Worm (Caenorhabditis elegans): ENCODE results near the gene unc-45.

Gene unc-45

ce11 chrIII:535266-536107 lies 44.1 kb downstream of the unc-45 start (continued):
- peak; percentile 55 for TF ChIP-seq fax-1 (tag; optimal IDR thresholded peaks at IDR 0.05)
- no peak for TF ChIP-seq tbx-7 (tag; optimal IDR thresholded peaks at IDR 0.05)
- peak; percentile 53 for TF ChIP-seq sox-4 (tag; optimal IDR thresholded peaks at IDR 0.05)
- peak; percentile 52 for TF ChIP-seq unc-86 (tag; optimal IDR thresholded peaks at IDR 0.05)
- TF ChIP-seq ets-4 (tag; optimal IDR thresholded peaks at IDR 0.05): peak; percentile 30
- TF ChIP-seq elt-4 (tag; optimal IDR thresholded peaks at IDR 0.05): no peak
- TF ChIP-seq pat-9 (tag; optimal IDR thresholded peaks at IDR 0.05): peak; percentile 63
- peak; percentile 56 for TF ChIP-seq lin-11 (tag; optimal IDR thresholded peaks at IDR 0.05)
- peak; percentile 60 for TF ChIP-seq ttx-3 (tag; optimal IDR thresholded peaks at IDR 0.05)
- TF ChIP-seq lim-6 (tag; optimal IDR thresholded peaks at IDR 0.05): peak; percentile 22
- no peak for TF ChIP-seq K02D7.2 (tag; optimal IDR thresholded peaks at IDR 0.05)
- peak; percentile 37 for TF ChIP-seq ahr-1 (tag; optimal IDR thresholded peaks at IDR 0.05)
- peak; percentile 56 for TF ChIP-seq ceh-14 (tag; optimal IDR thresholded peaks at IDR 0.05)
- peak; percentile 53 for TF ChIP-seq C38D4.7 (GFP tag; optimal IDR thresholded peaks at IDR 0.05)
- peak; percentile 8 for TF ChIP-seq sdc-2 (tag; optimal IDR thresholded peaks at IDR 0.05)
- TF ChIP-seq pax-1 (tag; optimal IDR thresholded peaks at IDR 0.05): no peak
- peak; percentile 67 for TF ChIP-seq pha-2 (tag; optimal IDR thresholded peaks at IDR 0.05)
- TF ChIP-seq syd-9 (tag; optimal IDR thresholded peaks at IDR 0.05): peak; percentile 51
- peak; percentile 29 for TF ChIP-seq nfya-1 (tag; optimal IDR thresholded peaks at IDR 0.05)
- TF ChIP-seq K09A11.1 (tag; optimal IDR thresholded peaks at IDR 0.05; ENCODE audit: insufficient read depth): peak; percentile 66
- TF ChIP-seq ceh-24 (tag; optimal IDR thresholded peaks at IDR 0.05): peak; percentile 50
- TF ChIP-seq ceh-22 (tag; optimal IDR thresholded peaks at IDR 0.05): no peak
- peak; percentile 28 for TF ChIP-seq hlh-15 (tag; optimal IDR thresholded peaks at IDR 0.05)
- TF ChIP-seq ceh-45 (GFP tag; IDR thresholded peaks at IDR 0.05): peak; percentile 39; the same call in 1 of the 2 replicates
- no peak for TF ChIP-seq rnt-1 (tag; optimal IDR thresholded peaks at IDR 0.05)
- peak; percentile 43 for TF ChIP-seq fkh-6 (tag; optimal IDR thresholded peaks at IDR 0.05)
- no peak for TF ChIP-seq pag-3 (tag; optimal IDR thresholded peaks at IDR 0.05; ENCODE audit: borderline replicate concordance)
- TF ChIP-seq ceh-30 (tag; optimal IDR thresholded peaks at IDR 0.05): no peak
- TF ChIP-seq C08G9.2 (tag; optimal IDR thresholded peaks at IDR 0.05): peak; percentile 15
- TF ChIP-seq madf-2 (tag; optimal IDR thresholded peaks at IDR 0.05): peak; percentile 64
- peak; percentile 48 for TF ChIP-seq ceh-48 (tag; optimal IDR thresholded peaks at IDR 0.05)
- TF ChIP-seq T23F11.4 (GFP tag; optimal IDR thresholded peaks at IDR 0.05): peak; percentile 58
- TF ChIP-seq unc-3 (GFP tag; conservative IDR thresholded peaks at IDR 0.05): peak; percentile 23; the same call in 1 of the 2 replicates
- peak; percentile 67 for TF ChIP-seq unc-3 (tag; optimal IDR thresholded peaks at IDR 0.05)
- TF ChIP-seq pros-1 (tag; optimal IDR thresholded peaks at IDR 0.05): no peak
- peak; percentile 78 for TF ChIP-seq eyg-1 (tag; optimal IDR thresholded peaks at IDR 0.05)
- peak; percentile 42 for TF ChIP-seq zip-5 (tag; optimal IDR thresholded peaks at IDR 0.05)
- TF ChIP-seq ceh-34 (tag; optimal IDR thresholded peaks at IDR 0.05): peak; percentile 39
- TF ChIP-seq pha-4 (tag; optimal IDR thresholded peaks at IDR 0.05): no peak
- peak; percentile 25 for TF ChIP-seq ceh-31 (tag; optimal IDR thresholded peaks at IDR 0.05)
- peak; percentile 48 for TF ChIP-seq npax-4 (tag; optimal IDR thresholded peaks at IDR 0.05)
- TF ChIP-seq ceh-9 (tag; optimal IDR thresholded peaks at IDR 0.05): no peak

DNA sequence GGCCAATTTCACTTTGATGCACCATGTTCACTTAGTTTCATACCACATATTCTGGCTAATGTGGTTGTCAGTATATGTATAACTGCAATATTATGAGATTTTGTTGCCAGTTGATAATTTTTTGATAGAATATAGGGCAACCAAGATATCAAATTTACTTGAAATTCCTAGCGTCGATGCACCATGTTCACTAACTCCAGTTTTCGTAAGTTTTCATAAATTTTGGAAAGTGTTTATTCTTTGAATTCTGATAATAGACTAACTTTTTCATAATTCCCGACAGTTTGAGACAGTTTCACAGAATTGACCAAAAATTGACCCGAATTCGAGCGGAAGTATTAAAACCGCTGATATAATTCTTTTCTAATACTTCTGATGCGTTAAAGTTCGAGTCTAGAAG lies 45.7 kb downstream of the unc-45 start:
- no peak for TF ChIP-seq hlh-15 (tag; optimal IDR thresholded peaks at IDR 0.05)
- no peak for TF ChIP-seq syd-9 (tag; optimal IDR thresholded peaks at IDR 0.05)
